Fruit fly (Drosophila melanogaster): ENCODE measurements around the gene CG14252.

dm6 chr3R:26978241-26978640, 32.9 kb downstream of the CG14252 start, which contains the start of the genes CG14253 and CG46313:
- no peak for TF ChIP-seq cic (GFP tag; optimal IDR thresholded peaks at IDR 0.05)
- no peak for TF ChIP-seq CG5204 (GFP tag; optimal IDR thresholded peaks at IDR 0.05)
- no peak for TF ChIP-seq CG33017 (tag; optimal IDR thresholded peaks at IDR 0.05)
- no peak for TF ChIP-seq kay (GFP tag; ENCODE audit: borderline replicate concordance)
- TF ChIP-seq bab1 (GFP tag; optimal IDR thresholded peaks at IDR 0.05): no peak

Measured in whole organism, adult.